Worm (Caenorhabditis elegans) whole organism, young adult: ENCODE measurements around the gene srw-56.
A peak's percentile ranks its signal among the peaks of the same experiment; 100 is the strongest.
"Not testable (repeated sequence)": the region's sequence is repeated elsewhere in the genome, so short reads cannot be mapped to it uniquely, and the experiment has no call there.

ENCODE experiments used
- F37B4.10 ChIP-seq: fragments of 200-800 bp; sonication (Bioruptor generic); IDR thresholded peaks from 2 replicates; pipeline ENCODE4 v1.3.6; 2022; ENCODE audit warnings: missing genetic modification characterization, missing compliant biosample characterization
- K11D2.4 ChIP-seq: fragments of 200-800 bp; sonication (Bioruptor generic); IDR thresholded peaks from 2 replicates; pipeline ENCODE4 v1.3.6; 2022; ENCODE audit warnings: missing genetic modification reagents, missing genetic modification characterization, missing compliant biosample characterization
- T26A5.8 ChIP-seq: sonication (generic microtip); optimal IDR thresholded peaks from 2 replicates; lab custom pipeline; 2016; ENCODE audit warnings: missing genetic modification characterization, missing compliant biosample characterization
- Y53F4B.3 ChIP-seq: fragments of 200-800 bp; sonication (Bioruptor generic); IDR thresholded peaks from 2 replicates; pipeline ENCODE4 v1.3.6; 2022; ENCODE audit warnings: missing genetic modification reagents, missing genetic modification characterization, missing compliant biosample characterization
- Y53G8AR.9 ChIP-seq: fragments of 200-800 bp; sonication (Bioruptor generic); conservative IDR thresholded peaks from 2 replicates; pipeline ENCODE4 v1.3.6; 2022; ENCODE audit warnings: missing genetic modification reagents, missing genetic modification characterization, missing compliant biosample characterization
- Y56A3A.18 ChIP-seq: fragments of 200-800 bp; sonication (Bioruptor generic); IDR thresholded peaks from 2 replicates; pipeline ENCODE4 v1.3.6; 2022; ENCODE audit warnings: missing genetic modification reagents, missing genetic modification characterization, missing compliant biosample characterization
- Y79H2A.3 ChIP-seq: fragments of 200-800 bp; sonication (Bioruptor generic); conservative IDR thresholded peaks from 2 replicates; pipeline ENCODE4 v1.3.6; 2022; ENCODE audit warnings: missing genetic modification reagents, missing genetic modification characterization, missing compliant biosample characterization
- aptf-2 ChIP-seq: fragments of 200-800 bp; sonication (Bioruptor generic); conservative IDR thresholded peaks from 2 replicates; pipeline ENCODE4 v1.3.6; 2022; ENCODE audit warnings: missing genetic modification reagents, missing genetic modification characterization, missing compliant biosample characterization
- atf-7 ChIP-seq: sonication (generic microtip); optimal IDR thresholded peaks from 2 replicates; lab custom pipeline; 2017; ENCODE audit warnings: mild to moderate bottlenecking, missing genetic modification characterization, missing compliant biosample characterization
- attf-5 ChIP-seq: fragments of 200-800 bp; sonication (Bioruptor generic); optimal IDR thresholded peaks from 2 replicates; lab custom pipeline; 2018; ENCODE audit warnings: mild to moderate bottlenecking, missing genetic modification characterization, missing compliant biosample characterization
- ceh-27 ChIP-seq: fragments of 200-800 bp; sonication (Bioruptor generic); optimal IDR thresholded peaks from 2 replicates; lab custom pipeline; 2018; ENCODE audit warnings: mild to moderate bottlenecking, missing genetic modification characterization, moderate library complexity, missing compliant biosample characterization
- ceh-79 ChIP-seq: sonication (generic microtip); optimal IDR thresholded peaks from 2 replicates; lab custom pipeline; 2017; ENCODE audit warnings: mild to moderate bottlenecking, missing genetic modification characterization, missing compliant biosample characterization
- dox-1 ChIP-seq: fragments of 200-800 bp; sonication (Bioruptor generic); IDR thresholded peaks from 2 replicates; pipeline ENCODE4 v1.3.6; 2022; ENCODE audit warnings: missing genetic modification reagents, missing genetic modification characterization, missing compliant biosample characterization
- egl-44 ChIP-seq: fragments of 200-800 bp; sonication (Bioruptor generic); IDR thresholded peaks from 2 replicates; pipeline ENCODE4 v1.3.6; 2022; ENCODE audit warnings: missing genetic modification reagents, missing genetic modification characterization, missing compliant biosample characterization
- ets-4 ChIP-seq: fragments of 200-800 bp; sonication (Bioruptor generic); optimal IDR thresholded peaks from 2 replicates; lab custom pipeline; 2018; ENCODE audit warnings: mild to moderate bottlenecking, missing genetic modification characterization, missing compliant biosample characterization
- hmg-1.2 ChIP-seq: fragments of 200-800 bp; sonication (Bioruptor generic); IDR thresholded peaks from 2 replicates; pipeline ENCODE4 v1.3.6; 2022; ENCODE audit warnings: missing genetic modification reagents, missing genetic modification characterization, missing compliant biosample characterization
- madf-8 ChIP-seq: fragments of 200-800 bp; sonication (Bioruptor generic); conservative IDR thresholded peaks from 2 replicates; pipeline ENCODE4 v1.3.6; 2022; ENCODE audit warnings: missing genetic modification reagents, missing genetic modification characterization, missing compliant biosample characterization
- mxl-1 ChIP-seq: sonication (generic microtip); optimal IDR thresholded peaks from 2 replicates; lab custom pipeline; 2016; ENCODE audit warnings: missing genetic modification characterization, missing compliant biosample characterization
- nfya-1 ChIP-seq: sonication (generic microtip); optimal IDR thresholded peaks from 2 replicates; lab custom pipeline; 2017; ENCODE audit warnings: antibody characterized with exemption, missing compliant biosample characterization, missing genetic modification characterization, borderline replicate concordance; ENCODE audit not compliant: insufficient read depth
- nhr-179 ChIP-seq: sonication (generic microtip); optimal IDR thresholded peaks from 2 replicates; lab custom pipeline; 2016; ENCODE audit warnings: mild to moderate bottlenecking, missing genetic modification characterization, missing compliant biosample characterization
- nhr-80 ChIP-seq: sonication (generic microtip); optimal IDR thresholded peaks from 2 replicates; lab custom pipeline; 2016; ENCODE audit warnings: missing genetic modification characterization, missing compliant biosample characterization
- rec-8 ChIP-seq, 2 experiments: sonication (generic microtip); optimal IDR thresholded peaks; 2 replicates each; lab custom pipeline; 2016; ENCODE audit warnings: mild to moderate bottlenecking in 2 of 2, missing genetic modification characterization in 2 of 2, missing genetic modification reagents in 2 of 2, missing genotype in 2 of 2, missing biosample characterization in 1 of 2, missing compliant biosample characterization in 1 of 2, moderate library complexity in 1 of 2
- sdz-38 ChIP-seq: sonication (generic microtip); optimal IDR thresholded peaks from 2 replicates; lab custom pipeline; 2016; ENCODE audit warnings: missing genotype, missing genetic modification characterization, missing compliant biosample characterization
- snpc-1.3 ChIP-seq: sonication (generic microtip); optimal IDR thresholded peaks from 2 replicates; lab custom pipeline; 2017; ENCODE audit warnings: missing genetic modification characterization, mild to moderate bottlenecking, missing compliant biosample characterization, antibody characterized with exemption, moderate library complexity, missing genotype, missing genetic modification reagents; ENCODE audit not compliant: insufficient read depth
- snpc-4 ChIP-seq, 5 experiments: fragments of 150-350 bp in 1 of 5; sonication (generic microtip) in 4 of 5; optimal IDR thresholded peaks; 2 replicates each; lab custom pipeline; 2014 to 2018; ENCODE audit warnings: missing genetic modification characterization in 5 of 5, missing biosample characterization in 3 of 5, antibody characterized with exemption in 2 of 5, mild to moderate bottlenecking in 2 of 5, missing compliant biosample characterization in 2 of 5, missing genotype in 2 of 5, moderate library complexity in 2 of 5, missing genetic modification reagents in 1 of 5
- sptf-2 ChIP-seq: fragments of 200-800 bp; sonication (Bioruptor generic); optimal IDR thresholded peaks from 2 replicates; lab custom pipeline; 2018; ENCODE audit warnings: mild to moderate bottlenecking, missing genetic modification characterization, missing compliant biosample characterization
- tbp1 ChIP-seq: fragments of 200-800 bp; sonication (Bioruptor generic); optimal IDR thresholded peaks from 2 replicates; lab custom pipeline; 2018; ENCODE audit warnings: mild to moderate bottlenecking, missing genetic modification characterization, missing compliant biosample characterization
- tbx-9 ChIP-seq: sonication (generic microtip); optimal IDR thresholded peaks from 2 replicates; lab custom pipeline; 2016; ENCODE audit warnings: borderline replicate concordance, missing genetic modification characterization, inconsistent platforms, missing compliant biosample characterization
- unc-62 ChIP-seq: fragments of 150-350 bp; optimal IDR thresholded peaks from 2 replicates; lab custom pipeline; 2014; ENCODE audit warnings: missing biosample characterization, missing genetic modification reagents, missing genetic modification characterization
- ztf-25 ChIP-seq: fragments of 200-800 bp; sonication (Bioruptor generic); IDR thresholded peaks from 2 replicates; pipeline ENCODE4 v1.3.6; 2022; ENCODE audit warnings: missing genetic modification reagents, missing genetic modification characterization, missing compliant biosample characterization
- ztf-3 ChIP-seq: fragments of 200-800 bp; sonication (Bioruptor generic); optimal IDR thresholded peaks from 2 replicates; lab custom pipeline; 2018; ENCODE audit warnings: mild to moderate bottlenecking, missing genetic modification characterization, missing compliant biosample characterization

The srw-56 gene

DNA sequence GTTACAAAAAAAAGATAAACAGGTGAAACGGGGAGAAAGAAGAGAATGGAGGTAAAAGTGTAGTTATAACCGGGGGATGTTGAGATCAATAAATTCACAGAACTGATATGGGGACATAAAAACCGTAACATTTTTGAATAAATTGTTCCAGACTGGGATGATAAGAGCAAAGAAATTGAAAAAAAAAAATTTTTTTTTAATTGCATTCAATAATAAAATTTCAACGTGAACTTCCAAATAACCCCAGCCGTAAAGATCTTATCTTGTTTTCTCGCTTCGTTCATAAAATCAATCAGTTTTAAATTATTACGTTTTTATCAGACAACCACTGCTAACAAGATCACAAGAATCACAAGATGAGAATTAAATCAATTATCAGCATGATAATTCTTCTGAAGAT is 39.2 kb upstream of the srw-56 start, which contains the start of gene C06C6.7:
TSS of gene C06C6.7 (plus strand) at position 301 of the 400 bp plus-strand sequence.
- TF ChIP-seq T26A5.8 (tag; lab: Kevin White, UChicago); ceh-79; Y79H2A.3 (GFP tag; lab: Robert Waterston, UW): not testable (repeated sequence)

DNA sequence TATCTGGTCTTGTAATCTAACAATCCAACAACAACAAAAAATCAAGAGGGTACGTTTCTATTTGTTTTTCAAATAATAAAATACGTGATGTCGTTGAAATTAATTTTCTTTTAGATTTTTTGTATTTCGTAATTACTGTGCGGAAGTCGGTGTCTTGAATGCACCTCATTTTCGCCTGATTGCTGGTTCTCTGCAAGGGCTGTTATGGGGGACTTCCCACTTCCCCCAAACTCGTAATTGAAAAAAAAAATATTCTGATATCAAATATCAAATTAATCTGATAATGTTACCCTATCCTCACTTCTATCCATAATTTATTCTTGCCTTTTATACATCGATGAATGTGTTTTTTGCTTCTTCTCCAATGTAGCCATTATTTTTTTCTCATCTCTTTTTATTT is 35.4 kb upstream of the srw-56 start, which contains the start of gene F36G9.15:
TSS of gene F36G9.15 (minus strand) at position 101 of the 400 bp plus-strand sequence.
- TF ChIP-seq hmg-1.2 (no peak), tbp1 (GFP tag; lab: Kevin White, UChicago) (no peak), mxl-1 (tag; lab: Kevin White, UChicago) (no peak), madf-8 (GFP tag; lab: Robert Waterston, UW) (no peak), dox-1 (GFP tag; lab: Robert Waterston, UW) (no peak), K11D2.4 (no peak), Y56A3A.18 (GFP tag; lab: Robert Waterston, UW) (no peak), nfya-1 (tag; lab: Kevin White, UChicago) (no peak), attf-5 (no peak), aptf-2 (GFP tag; lab: Robert Waterston, UW) (no peak), snpc-1.3 (tag; lab: Kevin White, UChicago) (no peak), ets-4 (GFP tag; lab: Kevin White, UChicago) (no peak)

DNA sequence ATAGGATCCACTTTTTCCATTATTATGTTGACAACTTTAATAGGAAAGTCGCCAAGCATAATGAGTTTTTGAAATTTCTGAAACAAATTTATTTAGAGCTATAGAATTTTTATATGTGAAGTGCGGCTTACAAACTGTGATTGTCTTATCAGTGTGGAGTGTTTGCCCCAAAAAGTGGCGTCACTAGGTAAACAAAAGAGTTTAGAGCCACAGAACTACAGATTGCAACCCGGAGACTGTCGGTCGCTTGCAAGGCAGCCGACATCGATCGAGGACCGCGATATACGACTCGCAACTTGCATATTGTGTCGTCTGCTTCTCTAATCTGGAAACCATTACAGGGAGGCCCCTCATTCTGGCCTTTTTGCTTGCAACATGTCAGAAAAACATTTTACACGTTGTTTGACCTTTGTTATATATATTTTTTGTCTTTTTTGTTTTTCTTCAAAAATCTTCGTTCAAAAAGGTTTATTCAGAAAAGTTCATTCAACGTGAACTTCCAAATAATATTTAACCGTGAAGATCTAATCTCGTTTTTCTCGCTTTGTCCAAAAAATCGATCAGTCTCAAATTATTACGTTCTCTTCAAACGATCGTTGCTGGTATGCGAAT is 30.2 kb upstream of the srw-56 start, which contains the start of the genes fbxa-99 and F36G9.13:
TSS of gene fbxa-99 (minus strand) at position 122 of the 612 bp plus-strand sequence.
TSS of gene F36G9.13 (plus strand) at position 562 of the 612 bp plus-strand sequence.
- TF ChIP-seq Y53F4B.3 (GFP tag; lab: Robert Waterston, UW) (no peak), snpc-4 (GFP tag; optimal IDR thresholded peaks at IDR 0.05; lab: Kevin White, UChicago) (no peak), snpc-4 (tag; optimal IDR thresholded peaks at IDR 0.05; lab: Kevin White, UChicago) (peak; percentile 77 to 90 (median 81))

DNA sequence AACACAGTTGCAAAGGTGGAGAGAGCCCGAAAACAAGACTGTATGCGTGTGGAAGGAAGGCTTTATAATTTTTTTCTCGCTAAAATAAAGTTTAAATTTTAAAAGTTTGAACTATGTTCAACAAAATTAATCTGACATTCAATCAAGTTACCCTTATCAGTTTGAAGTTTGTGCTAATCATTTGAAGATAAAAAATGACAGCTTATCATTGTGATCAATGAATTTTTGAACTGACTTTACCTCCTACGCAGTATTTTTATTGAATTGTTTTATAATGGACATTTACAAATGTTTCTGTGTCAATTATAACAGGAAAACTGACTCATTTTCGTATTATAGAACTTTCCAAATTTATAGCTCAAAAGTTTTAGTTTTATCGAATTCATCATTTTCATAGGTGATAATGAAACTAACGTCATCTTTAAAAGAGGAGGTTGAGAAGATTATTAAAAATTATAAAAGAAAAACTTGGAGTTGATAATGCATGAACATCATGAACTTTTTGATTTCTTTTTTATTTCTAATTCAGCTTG is 25.6 kb upstream of the srw-56 start, which contains the start of gene oac-20:
TSS of gene oac-20 (plus strand) at position 483 of the 533 bp plus-strand sequence.
- TF ChIP-seq sdz-38 (tag; lab: Kevin White, UChicago) (no peak), Y53G8AR.9 (GFP tag; lab: Robert Waterston, UW) (no peak), ztf-3 (GFP tag; lab: Kevin White, UChicago) (no peak), F37B4.10 (GFP tag; lab: Robert Waterston, UW) (no peak), hmg-1.2 (no peak), nhr-179 (tag; lab: Kevin White, UChicago) (no peak), unc-62 (GFP tag; lab: Kevin White, UChicago) (peak; percentile 95), egl-44 (GFP tag; lab: Robert Waterston, UW) (no peak), tbx-9 (tag; lab: Kevin White, UChicago) (no peak), nhr-80 (tag; lab: Kevin White, UChicago) (peak; percentile 78), rec-8 (tag; optimal IDR thresholded peaks at IDR 0.05; lab: Kevin White, UChicago) (no peak), ztf-25 (no peak), sptf-2 (GFP tag; lab: Kevin White, UChicago) (no peak), snpc-4 (GFP tag; optimal IDR thresholded peaks at IDR 0.05; lab: Kevin White, UChicago) (no peak), snpc-4 (tag; optimal IDR thresholded peaks at IDR 0.05; lab: Kevin White, UChicago) (no peak), ceh-27 (GFP tag; lab: Kevin White, UChicago) (no peak), atf-7 (tag; lab: Kevin White, UChicago) (peak; percentile 24)
